Fruit fly (Drosophila melanogaster) whole organism: ENCODE data around the gene CG14220.

ENCODE experiments used
- CG8478 ChIP-seq: fragments of >200 bp; optimal IDR thresholded peaks from 2 replicates; lab custom pipeline; 2018; ENCODE audit warnings: inconsistent platforms
- Dll ChIP-seq: fragments of >200 bp; optimal IDR thresholded peaks from 2 replicates; lab custom pipeline; 2017
- EcR ChIP-seq, 2 experiments: fragments of >200 bp; optimal IDR thresholded peaks; 2 replicates each; lab custom pipeline; 2017; ENCODE audit warnings: missing biosample characterization in 2 of 2, missing genetic modification characterization in 2 of 2, missing genetic modification reagents in 2 of 2
- pan ChIP-seq: fragments of >200 bp; optimal IDR thresholded peaks from 2 replicates; lab custom pipeline; 2017
- psq ChIP-seq: fragments of >200 bp; optimal IDR thresholded peaks from 2 replicates; lab custom pipeline; 2017
- usp ChIP-seq: fragments of >200 bp; optimal IDR thresholded peaks from 2 replicates; lab custom pipeline; 2017; ENCODE audit warnings: missing biosample characterization, missing genetic modification characterization, mixed read lengths

Gene CG14220

dm6 chrX:19615990-19616663 lies 14.5 kb upstream of the CG14220 start, which contains the start of gene CG14210:
Gene CG14210, plus strand, starts transcription at chrX:19616196.
- TF ChIP-seq EcR (GFP tag; optimal IDR thresholded peaks at IDR 0.05; lab: Kevin White, UChicago), result no peak
- no peak for TF ChIP-seq CG8478
- no peak for TF ChIP-seq pan (lab: Kevin White, UChicago)
- TF ChIP-seq Dll (lab: Kevin White, UChicago), result no peak
- TF ChIP-seq usp (GFP tag; lab: Kevin White, UChicago), result no peak
- no peak for TF ChIP-seq psq

- TF ChIP-seq pan (lab: Kevin White, UChicago) (no peak), psq (no peak), EcR (GFP tag; optimal IDR thresholded peaks at IDR 0.05; lab: Kevin White, UChicago) (no peak), CG8478 (no peak), Dll (lab: Kevin White, UChicago) (no peak), usp (GFP tag; lab: Kevin White, UChicago) (no peak)
Measured at dm6 chrX:19613473-19613872, 11.8 kb upstream of the CG14220 start.

DNA sequence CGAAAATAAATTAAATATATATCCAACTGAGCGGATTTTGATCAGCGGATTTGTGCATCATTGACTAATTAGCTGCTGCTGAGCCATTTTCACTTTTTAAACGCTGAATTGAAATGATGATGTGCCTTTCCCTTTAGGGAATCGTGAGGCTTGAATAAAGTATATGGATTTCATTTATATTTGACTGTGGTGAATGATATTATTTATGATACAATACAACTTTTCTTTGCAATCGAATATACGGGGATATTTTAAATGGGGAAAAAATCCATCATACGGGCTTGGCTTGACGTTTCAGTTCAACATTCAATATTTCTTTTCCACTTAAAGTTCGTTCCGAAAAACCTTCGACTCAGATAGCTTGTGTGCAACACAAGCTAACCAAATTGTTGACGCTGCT lies 9.6 kb upstream of the CG14220 start, which contains the start of the genes Shawn and Tyler:
Gene Shawn (plus strand): TSS at position 301 of the 400 bp plus-strand sequence.
Gene Tyler (plus strand): TSS at position 301 of the 400 bp plus-strand sequence.
- no peak for TF ChIP-seq CG8478

dm6 chrX:19608042-19608609 lies 6.5 kb upstream of the CG14220 start:
- TF ChIP-seq psq (no peak), pan (lab: Kevin White, UChicago) (no peak), CG8478 (no peak), usp (GFP tag; lab: Kevin White, UChicago) (no peak), EcR (GFP tag; optimal IDR thresholded peaks at IDR 0.05; lab: Kevin White, UChicago) (no peak), Dll (lab: Kevin White, UChicago) (no peak)

DNA sequence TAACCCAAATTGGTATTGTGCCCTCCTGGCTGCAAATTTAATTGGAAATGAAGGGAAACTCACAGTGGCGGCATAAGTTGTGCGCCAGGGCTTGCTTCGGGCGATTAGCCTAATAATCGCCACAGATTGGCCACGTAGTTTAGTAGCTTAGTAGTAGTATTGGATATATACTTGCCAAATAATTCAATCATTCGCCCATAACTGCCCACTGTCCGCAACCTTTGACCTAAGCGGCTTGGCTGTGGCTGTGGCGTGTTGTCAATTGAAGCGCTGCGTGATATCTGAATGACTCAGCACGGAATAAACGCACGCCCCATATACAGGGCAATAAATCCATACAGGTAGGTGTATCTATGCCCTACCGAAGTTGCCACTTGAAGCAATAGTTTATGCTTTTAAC lies 5.3 kb upstream of the CG14220 start:
- no peak for TF ChIP-seq CG8478
- TF ChIP-seq psq, result no peak
- no peak for TF ChIP-seq EcR (GFP tag; optimal IDR thresholded peaks at IDR 0.05; lab: Kevin White, UChicago)
- TF ChIP-seq usp (GFP tag; lab: Kevin White, UChicago), result no peak
- TF ChIP-seq pan (lab: Kevin White, UChicago), result no peak
- no peak for TF ChIP-seq Dll (lab: Kevin White, UChicago)

DNA sequence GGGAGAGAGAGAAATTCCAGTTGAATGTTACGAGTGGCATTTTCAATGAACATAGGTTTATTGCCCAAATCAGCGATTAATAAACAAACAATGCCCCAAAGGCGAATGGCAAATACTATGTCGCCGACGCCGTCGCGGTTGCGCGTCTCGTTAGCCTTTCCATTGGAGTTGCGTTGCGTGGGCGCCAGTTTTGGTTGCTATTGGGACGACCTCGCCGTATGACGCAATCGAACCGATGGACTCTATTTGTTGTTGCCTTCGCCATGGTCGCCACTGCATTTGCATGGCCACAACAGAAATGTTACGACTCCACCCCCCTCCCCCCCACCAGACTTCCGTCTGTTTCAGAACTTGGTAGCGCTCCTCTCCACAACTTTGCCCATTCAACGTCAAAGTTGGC lies 4.9 kb upstream of the CG14220 start:
- TF ChIP-seq CG8478 (no peak), psq (no peak), pan (lab: Kevin White, UChicago) (no peak), Dll (lab: Kevin White, UChicago) (no peak), usp (GFP tag; lab: Kevin White, UChicago) (no peak), EcR (GFP tag; optimal IDR thresholded peaks at IDR 0.05; lab: Kevin White, UChicago) (no peak)

dm6 chrX:19605915-19606314 lies 4.3 kb upstream of the CG14220 start:
- TF ChIP-seq Dll (lab: Kevin White, UChicago), result no peak
- no peak for TF ChIP-seq pan (lab: Kevin White, UChicago)
- no peak for TF ChIP-seq EcR (GFP tag; optimal IDR thresholded peaks at IDR 0.05; lab: Kevin White, UChicago)
- TF ChIP-seq usp (GFP tag; lab: Kevin White, UChicago), result no peak
- no peak for TF ChIP-seq psq
- TF ChIP-seq CG8478, result no peak

DNA sequence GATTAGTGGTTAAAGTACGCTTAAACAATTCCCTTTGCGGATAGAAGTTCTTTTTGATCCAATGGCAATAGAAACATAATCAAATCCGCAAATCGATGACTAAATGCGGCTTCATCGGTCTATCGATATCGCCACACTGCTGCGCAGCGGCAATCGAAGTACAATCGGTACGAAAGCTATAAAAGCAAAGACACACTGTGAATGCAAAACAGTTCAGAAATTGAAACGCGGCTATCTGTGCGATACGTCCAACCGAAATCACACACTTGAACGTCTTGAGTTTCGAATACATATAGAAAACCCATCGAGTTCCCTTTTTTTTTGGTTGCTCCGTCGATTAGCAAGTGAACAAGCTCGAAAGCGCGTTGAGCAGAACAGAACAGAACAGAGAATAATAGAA lies 3.3 kb upstream of the CG14220 start, which contains the start of gene CG14207:
Gene CG14207 (plus strand): TSS at position 203 of the 400 bp plus-strand sequence.
- TF ChIP-seq usp (GFP tag; lab: Kevin White, UChicago) (no peak), pan (lab: Kevin White, UChicago) (no peak), Dll (lab: Kevin White, UChicago) (no peak), psq (no peak), CG8478 (no peak), EcR (GFP tag; optimal IDR thresholded peaks at IDR 0.05; lab: Kevin White, UChicago) (no peak)

dm6 chrX:19603953-19604352 lies 2.3 kb upstream of the CG14220 start:
- TF ChIP-seq psq, result no peak
- TF ChIP-seq EcR (GFP tag; optimal IDR thresholded peaks at IDR 0.05; lab: Kevin White, UChicago), result no peak
- no peak for TF ChIP-seq Dll (lab: Kevin White, UChicago)
- TF ChIP-seq pan (lab: Kevin White, UChicago), result no peak
- no peak for TF ChIP-seq usp (GFP tag; lab: Kevin White, UChicago)

DNA sequence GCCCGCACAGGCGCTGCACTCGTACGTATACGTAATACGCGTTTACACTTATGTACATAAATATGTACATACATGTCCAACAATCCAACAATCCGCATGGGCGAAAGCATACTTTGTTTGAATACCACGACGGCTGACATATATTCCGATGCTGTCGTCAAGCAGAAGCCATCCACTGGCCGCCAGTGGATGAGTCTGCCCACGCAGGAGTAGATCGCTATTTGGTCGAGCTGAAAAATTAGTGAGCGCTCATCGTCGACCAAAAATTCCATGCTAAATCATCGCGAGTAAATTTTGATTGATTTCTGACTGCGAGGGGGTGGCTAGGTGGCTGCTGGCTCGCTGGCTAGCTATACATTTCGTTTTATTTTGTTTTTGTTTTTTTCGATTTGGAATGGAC lies 832 bp upstream of the CG14220 start:
- TF ChIP-seq pan (lab: Kevin White, UChicago) (no peak), EcR (GFP tag; optimal IDR thresholded peaks at IDR 0.05; lab: Kevin White, UChicago) (no peak), psq (no peak), CG8478 (no peak), Dll (lab: Kevin White, UChicago) (no peak), usp (GFP tag; lab: Kevin White, UChicago) (no peak)

DNA sequence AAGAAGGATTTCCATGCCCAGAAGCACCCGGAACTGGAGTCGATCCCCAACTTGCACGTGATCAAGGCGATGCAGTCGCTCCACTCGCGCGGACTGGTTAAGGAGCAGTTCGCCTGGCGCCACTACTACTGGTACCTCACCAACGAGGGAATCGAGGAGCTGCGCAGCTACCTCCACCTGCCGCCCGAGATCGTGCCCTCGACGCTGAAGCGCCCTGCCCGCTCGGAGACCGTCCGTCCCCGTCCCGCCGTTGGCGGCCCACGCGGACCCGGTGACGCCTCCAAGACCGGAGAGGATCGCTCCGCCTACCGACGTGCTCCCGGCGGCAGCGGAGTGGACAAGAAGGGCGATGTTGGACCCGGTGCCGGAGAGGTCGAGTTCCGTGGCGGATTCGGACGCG lies 3.1 kb downstream of the CG14220 start:
- TF ChIP-seq EcR (GFP tag; optimal IDR thresholded peaks at IDR 0.05; lab: Kevin White, UChicago), result no peak
- no peak for TF ChIP-seq usp (GFP tag; lab: Kevin White, UChicago)
- no peak for TF ChIP-seq Dll (lab: Kevin White, UChicago)

- TF ChIP-seq EcR (GFP tag; optimal IDR thresholded peaks at IDR 0.05; lab: Kevin White, UChicago), result no peak
- no peak for TF ChIP-seq psq
- no peak for TF ChIP-seq Dll (lab: Kevin White, UChicago)
- TF ChIP-seq pan (lab: Kevin White, UChicago), result no peak
- TF ChIP-seq usp (GFP tag; lab: Kevin White, UChicago), result no peak
- no peak for TF ChIP-seq CG8478
Measured at dm6 chrX:19597684-19598363, 3.8 kb downstream of the CG14220 start, which contains the start of gene RpS10b. Gene RpS10b, plus strand, starts transcription at chrX:19598031.
